Worm (Caenorhabditis elegans) whole organism, young adult: Measurements from ENCODE around the gene snx-13.

ENCODE experiments used
- ccch-3 ChIP-seq: fragments of 200-800 bp; sonication (Bioruptor generic); optimal IDR thresholded peaks from 2 replicates; lab custom pipeline; 2018; ENCODE audit warnings: mild to moderate bottlenecking, missing genetic modification characterization, missing compliant biosample characterization
- lin-26 ChIP-seq: fragments of 200-800 bp; sonication (Bioruptor generic); IDR thresholded peaks from 2 replicates; pipeline ENCODE4 v1.3.6; 2022; ENCODE audit warnings: missing genetic modification reagents, missing genetic modification characterization, missing compliant biosample characterization
- rec-8 ChIP-seq, 2 experiments: sonication (generic microtip); optimal IDR thresholded peaks; 2 replicates each; lab custom pipeline; 2016; ENCODE audit warnings: mild to moderate bottlenecking in 2 of 2, missing genetic modification characterization in 2 of 2, missing genetic modification reagents in 2 of 2, missing genotype in 2 of 2, missing biosample characterization in 1 of 2, missing compliant biosample characterization in 1 of 2, moderate library complexity in 1 of 2
- ztf-22 ChIP-seq: fragments of 200-800 bp; sonication (Bioruptor generic); optimal IDR thresholded peaks from 2 replicates; lab custom pipeline; 2018; ENCODE audit warnings: mild to moderate bottlenecking, missing genetic modification characterization, moderate library complexity, missing compliant biosample characterization

- TF ChIP-seq ccch-3 = no peak
- TF ChIP-seq lin-26 = no peak
- no peak for TF ChIP-seq rec-8 (tag; optimal IDR thresholded peaks at IDR 0.05; lab: Kevin White, UChicago)
- no peak for TF ChIP-seq ztf-22 (GFP tag; lab: Kevin White, UChicago)
These were observed 29.1 kb upstream of the snx-13 start, which contains the start of gene cyn-13 for ce11 chrIV:17116345-17116744.
